Fruit fly (Drosophila melanogaster): Measurements from ENCODE around the gene IntS11.

- TF ChIP-seq CG17806 (tag; optimal IDR thresholded peaks at IDR 0.05), result no peak
- no peak for TF ChIP-seq gl (tag; optimal IDR thresholded peaks at IDR 0.05)
- no peak for TF ChIP-seq CG8301 (tag; optimal IDR thresholded peaks at IDR 0.05)
Observed at dm6 chr3R:29697841-29698240, 47.3 kb upstream of the IntS11 start.
